Worm (Caenorhabditis elegans) whole organism, L1 larva: Measurements from ENCODE around the gene zyg-9.
A peak's percentile ranks its signal among the peaks of the same experiment; 100 is the strongest.

ENCODE experiments used
- fkh-10 ChIP-seq: sonication (generic microtip); optimal IDR thresholded peaks from 2 replicates; lab custom pipeline; 2017; ENCODE audit warnings: missing biosample characterization, missing genetic modification reagents, missing genetic modification characterization
- fkh-8 ChIP-seq: sonication (generic microtip); optimal IDR thresholded peaks from 2 replicates; lab custom pipeline; 2016; ENCODE audit warnings: mild to moderate bottlenecking, missing genetic modification characterization, missing compliant biosample characterization
- lin-13 ChIP-seq: fragments of 150-350 bp; optimal IDR thresholded peaks from 2 replicates; lab custom pipeline; 2014; ENCODE audit warnings: missing biosample characterization, missing genetic modification reagents, missing genetic modification characterization
- nhr-47 ChIP-seq: sonication (generic microtip); optimal IDR thresholded peaks from 2 replicates; lab custom pipeline; 2016; ENCODE audit warnings: mild to moderate bottlenecking, missing genetic modification characterization, moderate library complexity, missing compliant biosample characterization
- skn-1 ChIP-seq: fragments of 150-350 bp; optimal IDR thresholded peaks from 2 replicates; lab custom pipeline; 2014; ENCODE audit warnings: missing biosample characterization, missing genetic modification characterization
- snpc-4 ChIP-seq: fragments of 150-350 bp; optimal IDR thresholded peaks from 2 replicates; lab custom pipeline; 2014; ENCODE audit warnings: missing biosample characterization, missing genetic modification characterization
- sox-4 ChIP-seq: sonication (generic microtip); optimal IDR thresholded peaks from 2 replicates; lab custom pipeline; 2016; ENCODE audit warnings: missing genetic modification characterization, missing compliant biosample characterization
- sup-37 ChIP-seq: fragments of 200-800 bp; sonication (Bioruptor generic); optimal IDR thresholded peaks from 2 replicates; lab custom pipeline; 2018; ENCODE audit warnings: mild to moderate bottlenecking, missing genetic modification characterization, missing compliant biosample characterization
- unc-130 ChIP-seq: fragments of 150-350 bp; optimal IDR thresholded peaks from 2 replicates; lab custom pipeline; 2017; ENCODE audit warnings: missing biosample characterization, missing genetic modification characterization, inconsistent platforms
- vab-15 ChIP-seq: sonication (generic microtip); optimal IDR thresholded peaks from 2 replicates; lab custom pipeline; 2017; ENCODE audit warnings: missing genotype, mild to moderate bottlenecking, missing genetic modification characterization, missing compliant biosample characterization

DNA sequence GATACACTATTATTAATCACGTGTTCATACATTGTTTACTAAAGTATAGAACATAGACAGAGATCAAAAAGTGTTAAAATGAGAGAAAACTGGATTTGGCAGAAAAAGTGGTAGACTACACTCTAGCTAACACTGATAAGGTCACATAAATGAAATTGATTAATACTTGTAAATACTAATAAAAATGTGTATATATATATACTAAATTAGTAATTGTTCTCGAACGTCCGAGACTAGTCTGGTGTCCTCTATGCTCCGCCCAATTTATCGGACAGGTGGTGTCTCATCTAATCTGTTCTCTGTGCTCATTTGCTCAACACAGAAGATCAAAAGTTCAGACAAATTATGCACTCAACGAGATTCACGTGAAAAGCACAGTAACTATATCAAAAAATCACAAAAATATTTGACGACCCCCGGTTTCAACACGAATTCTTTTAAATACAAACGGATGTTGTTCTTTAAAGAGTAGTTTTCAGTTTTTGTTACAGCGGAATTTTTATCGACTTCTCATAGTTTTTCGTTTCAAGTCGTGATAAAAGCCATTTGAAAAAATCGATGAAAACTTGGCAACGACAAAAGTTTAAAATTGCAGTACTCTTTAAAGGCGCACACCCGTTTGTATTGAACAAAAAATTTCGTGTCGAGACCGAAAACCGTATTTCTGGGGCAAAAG, 23.6 kb downstream of the zyg-9 start:
- TF ChIP-seq fkh-8 (tag; lab: Kevin White, UChicago) (peak; percentile 48), vab-15 (tag; lab: Kevin White, UChicago) (no peak), snpc-4 (tag; lab: Kevin White, UChicago) (no peak), sox-4 (no peak), skn-1 (tag; lab: Kevin White, UChicago) (peak; percentile 9), sup-37 (GFP tag; lab: Kevin White, UChicago) (no peak), lin-13 (no peak), nhr-47 (tag; lab: Kevin White, UChicago) (no peak), unc-130 (tag; lab: Kevin White, UChicago) (peak; percentile 12), fkh-10 (GFP tag; lab: Kevin White, UChicago) (no peak)
